Worm (Caenorhabditis elegans) whole organism, young adult: ENCODE measurements around the gene bath-1.
"Not testable (repeated sequence)": the region's sequence is repeated elsewhere in the genome, so short reads cannot be mapped to it uniquely, and the experiment has no call there.

ENCODE experiments used
- D2030.7 ChIP-seq: fragments of 200-800 bp; sonication (Bioruptor generic); IDR thresholded peaks from 2 replicates; pipeline ENCODE4 v1.3.6; 2022; ENCODE audit warnings: missing genetic modification reagents, missing genetic modification characterization, missing compliant biosample characterization
- ama-1 ChIP-seq, 3 experiments: fragments of 150-350 bp in 1 of 3; sonication (generic microtip) in 2 of 3; optimal IDR thresholded peaks; 2 replicates each; lab custom pipeline; 2014 to 2018; ENCODE audit warnings: missing biosample characterization in 2 of 3, missing genetic modification characterization in 2 of 3, missing genetic modification reagents in 2 of 3
- aptf-2 ChIP-seq: fragments of 200-800 bp; sonication (Bioruptor generic); conservative IDR thresholded peaks from 2 replicates; pipeline ENCODE4 v1.3.6; 2022; ENCODE audit warnings: missing genetic modification reagents, missing genetic modification characterization, missing compliant biosample characterization
- athp-1 ChIP-seq: sonication (generic microtip); optimal IDR thresholded peaks from 2 replicates; lab custom pipeline; 2017; ENCODE audit warnings: mild to moderate bottlenecking, missing genetic modification characterization, missing compliant biosample characterization
- cebp-2 ChIP-seq: fragments of 200-800 bp; sonication (Bioruptor generic); IDR thresholded peaks from 2 replicates; pipeline ENCODE4 v1.3.6; 2022; ENCODE audit warnings: missing genetic modification characterization, missing compliant biosample characterization
- ceh-91 ChIP-seq: fragments of 200-800 bp; sonication (Bioruptor generic); IDR thresholded peaks from 2 replicates; pipeline ENCODE4 v1.3.6; 2022; ENCODE audit warnings: missing genetic modification reagents, missing genetic modification characterization, missing compliant biosample characterization
- chd-7 ChIP-seq: sonication (generic microtip); optimal IDR thresholded peaks from 2 replicates; lab custom pipeline; 2016; ENCODE audit warnings: mild to moderate bottlenecking, missing genetic modification characterization, moderate library complexity, missing compliant biosample characterization
- ekl-4 ChIP-seq: fragments of 200-800 bp; sonication (Bioruptor generic); IDR thresholded peaks from 2 replicates; pipeline ENCODE4 v1.3.6; 2022; ENCODE audit warnings: missing genetic modification reagents, missing genetic modification characterization, missing compliant biosample characterization
- him-1 ChIP-seq: sonication (generic microtip); optimal IDR thresholded peaks from 2 replicates; lab custom pipeline; 2016; ENCODE audit warnings: missing genotype, missing genetic modification reagents, missing genetic modification characterization, missing compliant biosample characterization
- hlh-26 ChIP-seq: fragments of 200-800 bp; sonication (Bioruptor generic); conservative IDR thresholded peaks from 2 replicates; pipeline ENCODE4 v1.3.6; 2022; ENCODE audit warnings: missing genetic modification reagents, missing genetic modification characterization, missing compliant biosample characterization
- hsf-1 ChIP-seq: fragments of 200-800 bp; sonication (Bioruptor generic); IDR thresholded peaks from 2 replicates; pipeline ENCODE4 v1.3.6; 2022; ENCODE audit warnings: missing genetic modification reagents, missing genetic modification characterization, missing compliant biosample characterization
- lag-1 ChIP-seq: fragments of 200-800 bp; sonication (Bioruptor generic); IDR thresholded peaks from 2 replicates; pipeline ENCODE4 v1.3.6; 2022; ENCODE audit warnings: missing genetic modification reagents, missing genetic modification characterization, missing compliant biosample characterization
- lin-26 ChIP-seq: fragments of 200-800 bp; sonication (Bioruptor generic); IDR thresholded peaks from 2 replicates; pipeline ENCODE4 v1.3.6; 2022; ENCODE audit warnings: missing genetic modification reagents, missing genetic modification characterization, missing compliant biosample characterization
- lsl-1 ChIP-seq: fragments of 200-800 bp; sonication (Bioruptor generic); optimal IDR thresholded peaks from 2 replicates; lab custom pipeline; 2018; ENCODE audit warnings: mild to moderate bottlenecking, missing genetic modification characterization, moderate library complexity, missing compliant biosample characterization
- madf-6 ChIP-seq: fragments of 200-800 bp; sonication (Bioruptor generic); IDR thresholded peaks from 2 replicates; pipeline ENCODE4 v1.3.6; 2022; ENCODE audit warnings: missing genetic modification reagents, missing genetic modification characterization, missing compliant biosample characterization
- mxl-1 ChIP-seq: sonication (generic microtip); optimal IDR thresholded peaks from 2 replicates; lab custom pipeline; 2016; ENCODE audit warnings: missing genetic modification characterization, missing compliant biosample characterization
- nhr-120 ChIP-seq: fragments of 200-800 bp; sonication (Bioruptor generic); IDR thresholded peaks from 2 replicates; pipeline ENCODE4 v1.3.6; 2022; ENCODE audit warnings: missing genetic modification characterization, missing compliant biosample characterization
- nhr-179 ChIP-seq: sonication (generic microtip); optimal IDR thresholded peaks from 2 replicates; lab custom pipeline; 2016; ENCODE audit warnings: mild to moderate bottlenecking, missing genetic modification characterization, missing compliant biosample characterization
- rcor-1 ChIP-seq: fragments of 200-800 bp; sonication (Bioruptor generic); IDR thresholded peaks from 2 replicates; pipeline ENCODE4 v1.3.6; 2022; ENCODE audit warnings: missing genetic modification reagents, missing genetic modification characterization, missing compliant biosample characterization
- rpc-1 ChIP-seq, 2 experiments: fragments of 150-350 bp in 1 of 2; sonication (generic microtip) in 1 of 2; optimal IDR thresholded peaks; 2 replicates each; lab custom pipeline; 2014 to 2018; ENCODE audit warnings: missing biosample characterization in 1 of 2, missing genetic modification characterization in 1 of 2, missing genetic modification reagents in 1 of 2, missing genotype in 1 of 2
- sea-2 ChIP-seq: fragments of 200-800 bp; sonication (Bioruptor generic); IDR thresholded peaks from 2 replicates; pipeline ENCODE4 v1.3.6; 2022; ENCODE audit warnings: missing genetic modification characterization, missing compliant biosample characterization
- snpc-3.4 ChIP-seq: sonication (generic microtip); optimal IDR thresholded peaks from 2 replicates; lab custom pipeline; 2017; ENCODE audit warnings: missing genetic modification characterization, mild to moderate bottlenecking, missing compliant biosample characterization, antibody characterized with exemption, moderate library complexity, missing genotype, missing genetic modification reagents
- snpc-4 ChIP-seq, 5 experiments: fragments of 150-350 bp in 1 of 5; sonication (generic microtip) in 4 of 5; optimal IDR thresholded peaks; 2 replicates each; lab custom pipeline; 2014 to 2018; ENCODE audit warnings: missing genetic modification characterization in 5 of 5, missing biosample characterization in 3 of 5, antibody characterized with exemption in 2 of 5, mild to moderate bottlenecking in 2 of 5, missing compliant biosample characterization in 2 of 5, missing genotype in 2 of 5, moderate library complexity in 2 of 5, missing genetic modification reagents in 1 of 5
- somi-1 ChIP-seq: fragments of 200-800 bp; sonication (Bioruptor generic); optimal IDR thresholded peaks from 2 replicates; lab custom pipeline; 2018; ENCODE audit warnings: mild to moderate bottlenecking, missing genetic modification characterization, missing compliant biosample characterization
- tbp1 ChIP-seq: fragments of 200-800 bp; sonication (Bioruptor generic); optimal IDR thresholded peaks from 2 replicates; lab custom pipeline; 2018; ENCODE audit warnings: mild to moderate bottlenecking, missing genetic modification characterization, missing compliant biosample characterization
- unc-130 ChIP-seq: sonication (generic microtip); optimal IDR thresholded peaks from 2 replicates; lab custom pipeline; 2016; ENCODE audit warnings: missing genetic modification reagents, missing genetic modification characterization, missing compliant biosample characterization
- ztf-22 ChIP-seq: fragments of 200-800 bp; sonication (Bioruptor generic); optimal IDR thresholded peaks from 2 replicates; lab custom pipeline; 2018; ENCODE audit warnings: mild to moderate bottlenecking, missing genetic modification characterization, moderate library complexity, missing compliant biosample characterization
- ztf-3 ChIP-seq: fragments of 200-800 bp; sonication (Bioruptor generic); optimal IDR thresholded peaks from 2 replicates; lab custom pipeline; 2018; ENCODE audit warnings: mild to moderate bottlenecking, missing genetic modification characterization, missing compliant biosample characterization

Gene bath-1

ce11 chrII:2031852-2032251, 3.2 kb upstream of the bath-1 start, which contains the start of gene bath-5:
TSS of gene bath-5 (minus strand) at chrII:2031952.
- TF ChIP-seq madf-6 (GFP tag; lab: Robert Waterston, UW) = peak; percentile 42; the same call in 1 of the 2 replicates
- TF ChIP-seq lsl-1 (GFP tag; lab: Kevin White, UChicago) = peak; percentile 82
- TF ChIP-seq aptf-2 = no peak
- peak; percentile 40; the same call in 1 of the 2 replicates for TF ChIP-seq D2030.7 (GFP tag; lab: Robert Waterston, UW)

- TF ChIP-seq him-1 (tag; lab: Kevin White, UChicago) (no peak), athp-1 (tag; lab: Kevin White, UChicago) (peak; percentile 15), ama-1 (optimal IDR thresholded peaks at IDR 0.05; lab: Kevin White, UChicago) (no peak), ama-1 (GFP tag; optimal IDR thresholded peaks at IDR 0.05; lab: Kevin White, UChicago) (no peak), lsl-1 (GFP tag; lab: Kevin White, UChicago) (peak; percentile 57)
These were observed 1.8 kb upstream of the bath-1 start, which contains the start of gene bath-3 for ce11 chrII:2030367-2030766. TSS of gene bath-3 (minus strand) at chrII:2030467.

ce11 chrII:2026525-2026924, 2.1 kb downstream of the bath-1 start, which contains the start of gene bath-21:
TSS of gene bath-21 (minus strand) at chrII:2026625.
- TF ChIP-seq rcor-1 (GFP tag; lab: Robert Waterston, UW) = no peak
- no peak for TF ChIP-seq ztf-3 (GFP tag; lab: Kevin White, UChicago)
- TF ChIP-seq nhr-179 (tag; lab: Kevin White, UChicago) = no peak
- no peak for TF ChIP-seq hlh-26 (GFP tag; lab: Robert Waterston, UW)
- no peak for TF ChIP-seq nhr-120 (GFP tag; lab: Robert Waterston, UW)
- no peak for TF ChIP-seq chd-7
- no peak for TF ChIP-seq ekl-4 (GFP tag; lab: Robert Waterston, UW)
- TF ChIP-seq lag-1 (GFP tag; lab: Robert Waterston, UW) = no peak
- TF ChIP-seq mxl-1 (tag; lab: Kevin White, UChicago) = no peak
- TF ChIP-seq lin-26 (GFP tag; lab: Robert Waterston, UW) = no peak
- no peak for TF ChIP-seq him-1 (tag; lab: Kevin White, UChicago)
- TF ChIP-seq somi-1 (GFP tag; lab: Kevin White, UChicago) = no peak
- TF ChIP-seq hsf-1 (GFP tag; lab: Robert Waterston, UW) = no peak
- TF ChIP-seq unc-130 (GFP tag; lab: Kevin White, UChicago) = no peak
- no peak for TF ChIP-seq cebp-2
- TF ChIP-seq ztf-22 (GFP tag; lab: Kevin White, UChicago) = no peak
- TF ChIP-seq sea-2 (GFP tag; lab: Robert Waterston, UW) = no peak

ce11 chrII:2024652-2025051, 4.0 kb downstream of the bath-1 start:
- TF ChIP-seq tbp1 (GFP tag; lab: Kevin White, UChicago) (peak; percentile 65), rpc-1 (tag; optimal IDR thresholded peaks at IDR 0.05; lab: Kevin White, UChicago) (peak; percentile 28), lin-26 (GFP tag; lab: Robert Waterston, UW) (peak; percentile 62; the same call in 1 of the 2 replicates)
- TF ChIP-seq rpc-1 (optimal IDR thresholded peaks at IDR 0.05; lab: Kevin White, UChicago) = not testable (repeated sequence)

- TF ChIP-seq snpc-3.4 (tag; lab: Kevin White, UChicago); snpc-4 (GFP tag; optimal IDR thresholded peaks at IDR 0.05; lab: Kevin White, UChicago); snpc-4 (tag; optimal IDR thresholded peaks at IDR 0.05; lab: Kevin White, UChicago); ceh-91 (GFP tag; lab: Robert Waterston, UW): not testable (repeated sequence)
- TF ChIP-seq, all 124 proteins: peak for 0; not testable (repeated sequence) for 124
These were observed 5.1 kb downstream of the bath-1 start, which contains the start of gene cya-2 for ce11 chrII:2023514-2023913. TSS of gene cya-2 (minus strand) at chrII:2023614.
